Worm (Caenorhabditis elegans) whole organism, L4 larva: ENCODE results near the gene Y57A10A.5.
"Not testable (repeated sequence)": the region's sequence is repeated elsewhere in the genome, so short reads cannot be mapped to it uniquely, and the experiment has no call there.

ENCODE experiments used
- D1046.2 ChIP-seq: fragments of 200-800 bp; sonication (Bioruptor generic); IDR thresholded peaks from 2 replicates; pipeline ENCODE4 v1.3.6; 2022; ENCODE audit warnings: missing genetic modification characterization, missing compliant biosample characterization
- F26F4.8 ChIP-seq: fragments of 200-800 bp; sonication (Bioruptor generic); conservative IDR thresholded peaks from 2 replicates; pipeline ENCODE4 v1.3.6; 2022; ENCODE audit warnings: missing genetic modification characterization, missing compliant biosample characterization
- F37D6.2 ChIP-seq: sonication (generic microtip); optimal IDR thresholded peaks from 2 replicates; lab custom pipeline; 2016; ENCODE audit warnings: mild to moderate bottlenecking, missing genetic modification characterization, missing compliant biosample characterization
- F49E8.2 ChIP-seq: sonication (generic microtip); optimal IDR thresholded peaks from 2 replicates; lab custom pipeline; 2016; ENCODE audit warnings: missing compliant biosample characterization, mild to moderate bottlenecking, missing genetic modification characterization, borderline replicate concordance
- R02D3.7 ChIP-seq: fragments of 150-350 bp; sonication (generic microtip); optimal IDR thresholded peaks from 3 replicates; lab custom pipeline; 2014; ENCODE audit warnings: missing biosample characterization, missing genetic modification characterization
- T26A8.4 ChIP-seq: fragments of 200-800 bp; sonication (Bioruptor generic); IDR thresholded peaks from 2 replicates; pipeline ENCODE4 v1.3.6; 2022; ENCODE audit warnings: missing genetic modification characterization, missing compliant biosample characterization
- Y48G9A.11 ChIP-seq: fragments of 200-800 bp; sonication (Bioruptor generic); IDR thresholded peaks from 2 replicates; pipeline ENCODE4 v1.3.6; 2022; ENCODE audit warnings: missing genetic modification reagents, missing genetic modification characterization, missing compliant biosample characterization
- Y5F2A.4 ChIP-seq: fragments of 200-800 bp; sonication (Bioruptor generic); optimal IDR thresholded peaks from 2 replicates; lab custom pipeline; 2018; ENCODE audit warnings: mild to moderate bottlenecking, missing genetic modification characterization, missing compliant biosample characterization
- ZK546.5 ChIP-seq, 2 experiments: sonication (generic microtip); optimal IDR thresholded peaks; 2 replicates each; lab custom pipeline; 2017; ENCODE audit warnings: missing biosample characterization in 2 of 2, missing genetic modification characterization in 2 of 2
- aha-1 ChIP-seq: fragments of 150-350 bp; peaks from one replicate; lab custom pipeline; 2014; ENCODE audit warnings: missing biosample characterization, missing genetic modification characterization
- ceh-28 ChIP-seq: fragments of 150-350 bp; optimal IDR thresholded peaks from 2 replicates; lab custom pipeline; 2014; ENCODE audit warnings: missing biosample characterization, missing genetic modification reagents, missing genetic modification characterization
- ceh-32 ChIP-seq: sonication (generic microtip); optimal IDR thresholded peaks from 2 replicates; lab custom pipeline; 2016; ENCODE audit warnings: mild to moderate bottlenecking, missing genetic modification characterization, missing compliant biosample characterization; ENCODE audit not compliant: poor library complexity
- ceh-44 ChIP-seq: fragments of 200-800 bp; sonication (Bioruptor generic); IDR thresholded peaks from 2 replicates; pipeline ENCODE4 v1.3.6; 2022; ENCODE audit warnings: missing genetic modification reagents, missing genetic modification characterization, missing compliant biosample characterization
- ctbp-1 ChIP-seq: fragments of 200-800 bp; sonication (Bioruptor generic); IDR thresholded peaks from 2 replicates; pipeline ENCODE4 v1.3.6; 2022; ENCODE audit warnings: missing genetic modification reagents, missing genetic modification characterization, missing compliant biosample characterization
- daf-19 ChIP-seq: fragments of 200-800 bp; sonication (Bioruptor generic); conservative IDR thresholded peaks from 2 replicates; pipeline ENCODE4 v1.3.6; 2022; ENCODE audit warnings: missing genetic modification characterization, missing compliant biosample characterization
- dmd-6 ChIP-seq: fragments of 200-800 bp; sonication (Bioruptor generic); IDR thresholded peaks from 2 replicates; pipeline ENCODE4 v1.3.6; 2022; ENCODE audit warnings: missing genetic modification reagents, missing genetic modification characterization, missing compliant biosample characterization
- dmd-8 ChIP-seq: fragments of 200-800 bp; sonication (Bioruptor generic); IDR thresholded peaks from 2 replicates; pipeline ENCODE4 v1.3.6; 2022; ENCODE audit warnings: missing genetic modification characterization, missing compliant biosample characterization
- dmd-9 ChIP-seq: fragments of 200-800 bp; sonication (Bioruptor generic); IDR thresholded peaks from 2 replicates; pipeline ENCODE4 v1.3.6; 2022; ENCODE audit warnings: missing genetic modification reagents, missing genetic modification characterization, missing compliant biosample characterization
- dpl-1 ChIP-seq: fragments of 150-350 bp; optimal IDR thresholded peaks from 2 replicates; lab custom pipeline; 2014; ENCODE audit warnings: missing biosample characterization, missing genetic modification reagents, missing genetic modification characterization
- duxl-1 ChIP-seq: sonication (generic microtip); optimal IDR thresholded peaks from 2 replicates; lab custom pipeline; 2016; ENCODE audit warnings: mild to moderate bottlenecking, missing genetic modification characterization, moderate library complexity, missing compliant biosample characterization; ENCODE audit not compliant: poor library complexity
- dve-1 ChIP-seq: sonication (generic microtip); optimal IDR thresholded peaks from 2 replicates; lab custom pipeline; 2017; ENCODE audit warnings: antibody characterized with exemption, mild to moderate bottlenecking, missing genetic modification characterization, missing compliant biosample characterization; ENCODE audit not compliant: insufficient read depth
- egl-43 ChIP-seq: fragments of 200-800 bp; sonication (Bioruptor generic); IDR thresholded peaks from 2 replicates; pipeline ENCODE4 v1.3.6; 2022; ENCODE audit warnings: missing genetic modification reagents, missing genetic modification characterization, missing compliant biosample characterization
- fkh-10 ChIP-seq: fragments of 150-350 bp; optimal IDR thresholded peaks from 2 replicates; lab custom pipeline; 2014; ENCODE audit warnings: missing biosample characterization, missing genetic modification reagents, missing genetic modification characterization
- hif-1 ChIP-seq, 2 experiments: sonication (generic microtip); optimal IDR thresholded peaks; 2 replicates each; lab custom pipeline; 2016 to 2017; ENCODE audit warnings: missing compliant biosample characterization in 2 of 2, missing genetic modification characterization in 2 of 2, missing genetic modification reagents in 2 of 2, missing genotype in 2 of 2, mild to moderate bottlenecking in 1 of 2
- hlh-11 ChIP-seq: fragments of 200-800 bp; sonication (Bioruptor generic); optimal IDR thresholded peaks from 2 replicates; lab custom pipeline; 2018; ENCODE audit warnings: mild to moderate bottlenecking, missing genetic modification characterization, missing compliant biosample characterization
- jun-1 ChIP-seq: fragments of 150-350 bp; optimal IDR thresholded peaks from 2 replicates; lab custom pipeline; 2014; ENCODE audit warnings: missing biosample characterization, missing genetic modification reagents, missing genetic modification characterization
- lin-15B ChIP-seq: fragments of 150-350 bp; sonication (generic microtip); optimal IDR thresholded peaks from 3 replicates; lab custom pipeline; 2014; ENCODE audit warnings: missing biosample characterization, missing genetic modification characterization
- lin-29 ChIP-seq: fragments of 200-800 bp; sonication (Bioruptor generic); IDR thresholded peaks from 2 replicates; pipeline ENCODE4 v1.3.6; 2022; ENCODE audit warnings: missing genetic modification reagents, missing genetic modification characterization, missing compliant biosample characterization
- lin-38 ChIP-seq: fragments of 200-800 bp; sonication (Bioruptor generic); IDR thresholded peaks from 2 replicates; pipeline ENCODE4 v1.3.6; 2022; ENCODE audit warnings: missing genetic modification reagents, missing genetic modification characterization, missing compliant biosample characterization
- lin-39 ChIP-seq: fragments of 150-350 bp; optimal IDR thresholded peaks from 2 replicates; lab custom pipeline; 2014; ENCODE audit warnings: missing biosample characterization, missing genetic modification reagents, missing genetic modification characterization
- lir-3 ChIP-seq: sonication (generic microtip); optimal IDR thresholded peaks from 2 replicates; lab custom pipeline; 2016; ENCODE audit warnings: mild to moderate bottlenecking, missing genetic modification characterization, missing compliant biosample characterization
- lsy-2 ChIP-seq, 2 experiments: fragments of 150-350 bp in 1 of 2; sonication (generic microtip) in 1 of 2; optimal IDR thresholded peaks; 2 replicates each; lab custom pipeline; 2014 to 2017; ENCODE audit warnings: missing biosample characterization in 2 of 2, missing genetic modification characterization in 2 of 2
- madf-9 ChIP-seq: fragments of 200-800 bp; sonication (Bioruptor generic); conservative IDR thresholded peaks from 2 replicates; pipeline ENCODE4 v1.3.6; 2022; ENCODE audit warnings: missing genetic modification reagents, missing genetic modification characterization, missing compliant biosample characterization
- mep-1 ChIP-seq: fragments of 150-350 bp; sonication (generic microtip); optimal IDR thresholded peaks from 3 replicates; lab custom pipeline; 2014; ENCODE audit warnings: missing biosample characterization, missing genetic modification characterization
- mxl-3 ChIP-seq: fragments of 200-800 bp; sonication (Bioruptor generic); optimal IDR thresholded peaks from 2 replicates; lab custom pipeline; 2018; ENCODE audit warnings: mild to moderate bottlenecking, missing genetic modification characterization, missing compliant biosample characterization
- nhr-102 ChIP-seq: sonication (generic microtip); optimal IDR thresholded peaks from 2 replicates; lab custom pipeline; 2016; ENCODE audit warnings: mild to moderate bottlenecking, missing genetic modification characterization, moderate library complexity, missing compliant biosample characterization
- nhr-41 ChIP-seq: fragments of 200-800 bp; sonication (Bioruptor generic); IDR thresholded peaks from 2 replicates; pipeline ENCODE4 v1.3.6; 2022; ENCODE audit warnings: missing genetic modification reagents, missing genetic modification characterization, missing compliant biosample characterization
- nhr-42 ChIP-seq: fragments of 200-800 bp; sonication (Bioruptor generic); IDR thresholded peaks from 2 replicates; pipeline ENCODE4 v1.3.6; 2022; ENCODE audit warnings: missing genetic modification characterization, missing compliant biosample characterization
- nhr-48 ChIP-seq: sonication (generic microtip); optimal IDR thresholded peaks from 2 replicates; lab custom pipeline; 2016; ENCODE audit warnings: mild to moderate bottlenecking, missing genetic modification characterization, missing compliant biosample characterization
- nhr-76 ChIP-seq: fragments of 150-350 bp; optimal IDR thresholded peaks from 2 replicates; lab custom pipeline; 2014; ENCODE audit warnings: missing biosample characterization, missing genetic modification characterization
- php-3 ChIP-seq: fragments of 200-800 bp; sonication (Bioruptor generic); IDR thresholded peaks from 2 replicates; pipeline ENCODE4 v1.3.6; 2022; ENCODE audit warnings: missing genetic modification reagents, missing genetic modification characterization, missing compliant biosample characterization
- set-16 ChIP-seq: fragments of 200-800 bp; sonication (Bioruptor generic); IDR thresholded peaks from 2 replicates; pipeline ENCODE4 v1.3.6; 2022; ENCODE audit warnings: missing genetic modification reagents, missing genetic modification characterization, missing compliant biosample characterization
- skn-1 ChIP-seq: fragments of 150-350 bp; optimal IDR thresholded peaks from 2 replicates; lab custom pipeline; 2014; ENCODE audit warnings: missing biosample characterization, missing genetic modification characterization
- spr-3 ChIP-seq: fragments of 200-800 bp; sonication (Bioruptor generic); optimal IDR thresholded peaks from 2 replicates; lab custom pipeline; 2018; ENCODE audit warnings: mild to moderate bottlenecking, missing genetic modification characterization, missing compliant biosample characterization
- tra-1 ChIP-seq: fragments of 200-800 bp; sonication (Bioruptor generic); IDR thresholded peaks from 2 replicates; pipeline ENCODE4 v1.3.6; 2022; ENCODE audit warnings: missing genetic modification reagents, missing genetic modification characterization, missing compliant biosample characterization
- unc-39 ChIP-seq: sonication (generic microtip); optimal IDR thresholded peaks from 2 replicates; lab custom pipeline; 2017; ENCODE audit warnings: missing biosample characterization, missing genetic modification characterization
- zfp-2 ChIP-seq: sonication (generic microtip); optimal IDR thresholded peaks from 2 replicates; lab custom pipeline; 2016; ENCODE audit warnings: mild to moderate bottlenecking, missing genetic modification characterization, missing compliant biosample characterization
- zip-2 ChIP-seq: fragments of 150-350 bp; optimal IDR thresholded peaks from 2 replicates; lab custom pipeline; 2014; ENCODE audit warnings: missing biosample characterization, missing genetic modification characterization
- ztf-11 ChIP-seq: fragments of 150-350 bp; optimal IDR thresholded peaks from 2 replicates; lab custom pipeline; 2014; ENCODE audit warnings: missing biosample characterization, missing genetic modification characterization
- ztf-7 ChIP-seq: fragments of 150-350 bp; optimal IDR thresholded peaks from 2 replicates; lab custom pipeline; 2014; ENCODE audit warnings: missing biosample characterization, missing genetic modification characterization

Gene Y57A10A.5

ce11 chrII:12154186-12154585 lies at the start of gene Y57A10A.5:
Gene Y57A10A.5 (plus strand): TSS chrII:12154486.
- TF ChIP-seq R02D3.7; daf-19 (GFP tag; lab: Robert Waterston, UW); ceh-32 (tag; lab: Kevin White, UChicago): not testable (repeated sequence)

ce11 chrII:12107840-12108239 lies 46.4 kb upstream of the Y57A10A.5 start, which contains the start of gene Y17G7B.18:
Gene Y17G7B.18 (minus strand): TSS chrII:12107857.
- TF ChIP-seq hif-1 (tag; optimal IDR thresholded peaks at IDR 0.05; lab: Kevin White, UChicago) (peak in 1 of 2 experiments; percentile 6), lir-3 (tag; lab: Kevin White, UChicago) (no peak), egl-43 (GFP tag; lab: Robert Waterston, UW) (no peak), fkh-10 (GFP tag; lab: Kevin White, UChicago) (peak; percentile 62), set-16 (GFP tag; lab: Robert Waterston, UW) (0 out of 2 replicates have a peak, but pooled peaks have one; percentile 3), dmd-6 (GFP tag; lab: Robert Waterston, UW) (no peak), lin-29 (GFP tag; lab: Robert Waterston, UW) (no peak), Y48G9A.11 (GFP tag; lab: Robert Waterston, UW) (no peak), ceh-44 (GFP tag; lab: Robert Waterston, UW) (no peak), T26A8.4 (GFP tag; lab: Robert Waterston, UW) (no peak), nhr-76 (tag; lab: Kevin White, UChicago) (no peak), zfp-2 (no peak), F49E8.2 (no peak), dmd-8 (GFP tag; lab: Robert Waterston, UW) (no peak), ZK546.5 (tag; optimal IDR thresholded peaks at IDR 0.05; lab: Kevin White, UChicago) (no peak), tra-1 (GFP tag; lab: Robert Waterston, UW) (no peak), lin-39 (tag; lab: Kevin White, UChicago) (no peak), skn-1 (tag; lab: Kevin White, UChicago) (no peak), nhr-48 (tag; lab: Kevin White, UChicago) (no peak), ceh-28 (no peak), spr-3 (GFP tag; lab: Kevin White, UChicago) (no peak), ztf-7 (tag; lab: Kevin White, UChicago) (no peak), dpl-1 (GFP tag; lab: Kevin White, UChicago) (peak; percentile 94), nhr-102 (no peak), lsy-2 (tag; optimal IDR thresholded peaks at IDR 0.05; lab: Kevin White, UChicago) (peak in 1 of 2 experiments; percentile 83), mep-1 (tag; lab: Kevin White, UChicago) (peak; percentile 76), dve-1 (no peak), ztf-11 (tag; lab: Kevin White, UChicago) (no peak), hlh-11 (peak; percentile 3), nhr-42 (no peak), F37D6.2 (tag; lab: Kevin White, UChicago) (peak; percentile 1), unc-39 (tag; lab: Kevin White, UChicago) (no peak), mxl-3 (no peak), lin-38 (GFP tag; lab: Robert Waterston, UW) (peak; percentile 98), zip-2 (tag; lab: Kevin White, UChicago) (no peak), nhr-41 (GFP tag; lab: Robert Waterston, UW) (no peak), ctbp-1 (GFP tag; lab: Robert Waterston, UW) (no peak), Y5F2A.4 (GFP tag; lab: Kevin White, UChicago) (no peak), madf-9 (no peak), duxl-1 (tag; lab: Kevin White, UChicago) (no peak), aha-1 (tag; lab: Kevin White, UChicago) (peak; percentile 47), D1046.2 (no peak), dmd-9 (no peak), jun-1 (no peak), php-3 (GFP tag; lab: Robert Waterston, UW) (no peak), lin-15B (tag; lab: Kevin White, UChicago) (no peak), F26F4.8 (GFP tag; lab: Robert Waterston, UW) (no peak)
